Worm (Caenorhabditis elegans) whole organism, mixed stage, embryonic: ENCODE data around the gene Y57G11C.42.

Experiments used
- M03D4.4 ChIP-seq: sonication (generic microtip); optimal IDR thresholded peaks from 2 replicates; lab custom pipeline; 2017; ENCODE audit warnings: mild to moderate bottlenecking, missing genetic modification characterization, missing compliant biosample characterization
- bed-3 ChIP-seq: fragments of 200-800 bp; sonication (Bioruptor generic); optimal IDR thresholded peaks from 3 replicates; lab custom pipeline; 2018; ENCODE audit warnings: mild to moderate bottlenecking, missing genetic modification characterization, moderate library complexity, missing compliant biosample characterization
- blmp-1 ChIP-seq: fragments of 150-350 bp; optimal IDR thresholded peaks from 2 replicates; lab custom pipeline; 2014; ENCODE audit warnings: missing biosample characterization, missing genetic modification characterization
- ceh-39 ChIP-seq: fragments of 150-350 bp; optimal IDR thresholded peaks from 2 replicates; lab custom pipeline; 2014; ENCODE audit warnings: missing biosample characterization, missing genetic modification characterization
- ceh-43 ChIP-seq: fragments of 200-800 bp; sonication (Bioruptor generic); optimal IDR thresholded peaks from 2 replicates; lab custom pipeline; 2018; ENCODE audit warnings: mild to moderate bottlenecking, missing genetic modification characterization, moderate library complexity, missing compliant biosample characterization
- ceh-83 ChIP-seq: fragments of 200-800 bp; sonication (Bioruptor generic); optimal IDR thresholded peaks from 2 replicates; lab custom pipeline; 2018; ENCODE audit warnings: mild to moderate bottlenecking, missing genetic modification characterization, missing compliant biosample characterization
- ces-1 ChIP-seq: fragments of 150-350 bp; optimal IDR thresholded peaks from 2 replicates; lab custom pipeline; 2014; ENCODE audit warnings: missing biosample characterization, missing genetic modification reagents, missing genetic modification characterization
- cnd-1 ChIP-seq: fragments of 200-800 bp; sonication (Bioruptor generic); optimal IDR thresholded peaks from 2 replicates; lab custom pipeline; 2018; ENCODE audit warnings: mild to moderate bottlenecking, missing genetic modification characterization, missing compliant biosample characterization
- drap-1 ChIP-seq: fragments of 200-800 bp; sonication (Bioruptor generic); optimal IDR thresholded peaks from 3 replicates; lab custom pipeline; 2018; ENCODE audit warnings: mild to moderate bottlenecking, missing genetic modification characterization, missing compliant biosample characterization
- elt-1 ChIP-seq: sonication (generic microtip); optimal IDR thresholded peaks from 2 replicates; lab custom pipeline; 2017; ENCODE audit warnings: missing genetic modification characterization, mild to moderate bottlenecking, missing compliant biosample characterization, antibody characterized with exemption, moderate library complexity, borderline replicate concordance; ENCODE audit not compliant: insufficient read depth
- elt-3 ChIP-seq: fragments of 150-350 bp; optimal IDR thresholded peaks from 2 replicates; lab custom pipeline; 2014; ENCODE audit warnings: missing biosample characterization, missing genetic modification characterization
- flh-1 ChIP-seq: fragments of 200-800 bp; sonication (Bioruptor generic); optimal IDR thresholded peaks from 2 replicates; lab custom pipeline; 2018; ENCODE audit warnings: mild to moderate bottlenecking, missing genetic modification characterization, moderate library complexity, missing compliant biosample characterization
- ham-2 ChIP-seq: fragments of 200-800 bp; sonication (Bioruptor generic); optimal IDR thresholded peaks from 2 replicates; lab custom pipeline; 2018; ENCODE audit warnings: mild to moderate bottlenecking, missing genetic modification characterization, missing compliant biosample characterization
- hlh-1 ChIP-seq: fragments of 150-350 bp; optimal IDR thresholded peaks from 2 replicates; lab custom pipeline; 2014; ENCODE audit warnings: missing biosample characterization, missing genetic modification reagents, missing genetic modification characterization
- lin-32 ChIP-seq: fragments of 200-800 bp; sonication (Bioruptor generic); optimal IDR thresholded peaks from 2 replicates; lab custom pipeline; 2018; ENCODE audit warnings: mild to moderate bottlenecking, missing genetic modification characterization, missing compliant biosample characterization
- lsy-2 ChIP-seq: fragments of 150-350 bp; optimal IDR thresholded peaks from 2 replicates; lab custom pipeline; 2014; ENCODE audit warnings: missing biosample characterization, missing genetic modification characterization
- mab-5 ChIP-seq: fragments of 150-350 bp; optimal IDR thresholded peaks from 2 replicates; lab custom pipeline; 2014; ENCODE audit warnings: missing biosample characterization, missing genetic modification characterization
- mep-1 ChIP-seq: fragments of 150-350 bp; optimal IDR thresholded peaks from 2 replicates; lab custom pipeline; 2017; ENCODE audit warnings: missing biosample characterization, missing genetic modification reagents, missing genetic modification characterization, inconsistent platforms
- nhr-12 ChIP-seq: fragments of 150-350 bp; optimal IDR thresholded peaks from 2 replicates; lab custom pipeline; 2014; ENCODE audit warnings: missing biosample characterization, missing genetic modification characterization
- nhr-2 ChIP-seq: fragments of 150-350 bp; optimal IDR thresholded peaks from 2 replicates; lab custom pipeline; 2014; ENCODE audit warnings: missing biosample characterization, missing genetic modification characterization
- nhr-237 ChIP-seq: fragments of 150-350 bp; optimal IDR thresholded peaks from 2 replicates; lab custom pipeline; 2014; ENCODE audit warnings: missing biosample characterization, missing genetic modification characterization
- pha-4 ChIP-seq: fragments of 150-350 bp; optimal IDR thresholded peaks from 2 replicates; lab custom pipeline; 2018; ENCODE audit warnings: missing biosample characterization, missing genetic modification reagents, missing genetic modification characterization
- sem-2 ChIP-seq: fragments of 200-800 bp; sonication (Bioruptor generic); optimal IDR thresholded peaks from 2 replicates; lab custom pipeline; 2018; ENCODE audit warnings: mild to moderate bottlenecking, missing genetic modification characterization, missing compliant biosample characterization
- snpc-4 ChIP-seq: fragments of 150-350 bp; optimal IDR thresholded peaks from 2 replicates; lab custom pipeline; 2014; ENCODE audit warnings: missing biosample characterization, missing genetic modification characterization
- sptf-1 ChIP-seq: sonication (generic microtip); optimal IDR thresholded peaks from 2 replicates; lab custom pipeline; 2017; ENCODE audit warnings: mild to moderate bottlenecking, missing genetic modification characterization, moderate library complexity, missing compliant biosample characterization
- tbx-8 ChIP-seq: fragments of 200-800 bp; sonication (Bioruptor generic); optimal IDR thresholded peaks from 2 replicates; lab custom pipeline; 2018; ENCODE audit warnings: mild to moderate bottlenecking, missing genetic modification characterization, moderate library complexity, missing compliant biosample characterization
- unc-39 ChIP-seq: fragments of 150-350 bp; optimal IDR thresholded peaks from 2 replicates; lab custom pipeline; 2014; ENCODE audit warnings: missing biosample characterization, missing genetic modification characterization
- unc-62 ChIP-seq: fragments of 150-350 bp; optimal IDR thresholded peaks from 2 replicates; lab custom pipeline; 2014; ENCODE audit warnings: missing biosample characterization, missing genetic modification reagents, missing genetic modification characterization
- zip-8 ChIP-seq: fragments of 150-350 bp; optimal IDR thresholded peaks from 2 replicates; lab custom pipeline; 2014; ENCODE audit warnings: missing biosample characterization, missing genetic modification characterization

Y57G11C.42 gene

DNA sequence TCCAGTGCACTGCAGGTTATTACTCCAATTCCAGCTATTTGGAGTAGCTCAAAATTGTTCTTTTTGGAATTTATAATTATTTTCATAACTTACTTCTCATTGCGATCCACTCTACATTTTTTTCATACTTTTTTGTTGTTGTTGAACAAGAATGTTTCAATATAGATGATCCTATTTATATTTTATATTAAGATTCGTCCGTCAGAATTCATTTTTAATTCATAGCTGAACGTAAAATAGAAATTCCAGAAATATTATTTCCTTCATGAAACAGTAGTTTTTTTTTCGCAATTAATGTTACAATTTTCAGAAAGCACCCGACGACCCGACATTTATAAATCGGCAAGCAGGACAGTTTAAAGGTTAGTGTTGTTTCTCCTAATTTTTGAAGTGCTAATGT, at the start of gene Y57G11C.42:
Gene Y57G11C.42 (plus strand): TSS at position 301 of the 400 bp plus-strand sequence.
- TF ChIP-seq ceh-43 (GFP tag; lab: Kevin White, UChicago) (no peak), lin-32 (GFP tag; lab: Kevin White, UChicago) (no peak), blmp-1 (tag; lab: Kevin White, UChicago) (no peak), snpc-4 (tag; lab: Kevin White, UChicago) (no peak), mab-5 (tag; lab: Kevin White, UChicago) (no peak), drap-1 (GFP tag; lab: Kevin White, UChicago) (no peak), sem-2 (GFP tag; lab: Kevin White, UChicago) (no peak), unc-62 (GFP tag; lab: Kevin White, UChicago) (no peak), cnd-1 (tag; lab: Kevin White, UChicago) (no peak), zip-8 (tag; lab: Kevin White, UChicago) (no peak), pha-4 (tag; lab: Kevin White, UChicago) (no peak), ceh-39 (tag; lab: Kevin White, UChicago) (no peak)

DNA sequence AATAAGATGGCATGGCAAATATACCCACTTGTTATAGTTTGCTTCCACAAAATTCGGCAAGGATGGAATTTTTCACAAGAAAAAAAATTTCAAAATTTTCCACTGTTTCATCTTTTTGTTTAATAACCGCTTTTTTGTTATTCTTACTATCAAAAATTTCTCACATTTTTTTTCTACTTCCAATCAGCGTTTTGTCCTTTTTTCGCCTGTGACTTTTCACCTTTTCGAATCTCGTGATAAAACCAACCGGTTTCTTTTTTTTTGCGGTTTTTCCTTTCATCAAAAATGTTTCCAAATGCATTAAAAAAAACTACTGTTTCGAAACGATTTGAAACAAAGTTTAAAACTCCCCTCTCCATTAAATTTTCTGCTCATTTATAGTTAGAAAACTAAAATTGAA, 49.3 kb upstream of the Y57G11C.42 start:
- no peak for TF ChIP-seq ham-2
- no peak for TF ChIP-seq M03D4.4 (tag; lab: Kevin White, UChicago)
- TF ChIP-seq lin-32 (GFP tag; lab: Kevin White, UChicago) = no peak
- TF ChIP-seq ces-1 (GFP tag; lab: Kevin White, UChicago) = no peak
- TF ChIP-seq ceh-83 (GFP tag; lab: Kevin White, UChicago) = no peak
- no peak for TF ChIP-seq flh-1 (GFP tag; lab: Kevin White, UChicago)
- TF ChIP-seq tbx-8 (GFP tag; lab: Kevin White, UChicago) = no peak
- no peak for TF ChIP-seq sptf-1 (tag; lab: Kevin White, UChicago)
- no peak for TF ChIP-seq zip-8 (tag; lab: Kevin White, UChicago)
- TF ChIP-seq nhr-2 = no peak
- TF ChIP-seq nhr-237 (tag; lab: Kevin White, UChicago) = no peak
- TF ChIP-seq nhr-12 (tag; lab: Kevin White, UChicago) = no peak

DNA sequence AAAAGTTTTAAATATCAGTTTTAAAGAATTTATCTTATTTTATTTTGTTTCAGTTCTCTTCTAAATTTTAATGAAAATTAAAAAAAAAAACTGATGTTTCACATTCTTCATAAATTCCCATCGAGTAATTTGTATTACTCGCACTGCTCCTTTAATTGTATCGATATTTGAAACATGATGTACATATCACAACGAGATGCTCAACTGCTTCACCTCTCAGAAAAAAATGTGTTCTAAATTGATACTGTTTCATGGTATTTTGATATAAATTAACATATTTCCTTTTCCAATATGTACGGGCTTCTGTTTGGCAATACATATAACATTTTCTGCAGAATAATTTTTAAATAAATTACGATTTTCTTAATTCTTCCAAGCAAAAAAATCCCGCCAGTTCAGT, 40.6 kb upstream of the Y57G11C.42 start:
- TF ChIP-seq ceh-83 (GFP tag; lab: Kevin White, UChicago) = no peak
- no peak for TF ChIP-seq mep-1 (tag; lab: Kevin White, UChicago)
- TF ChIP-seq snpc-4 (tag; lab: Kevin White, UChicago) = no peak
- no peak for TF ChIP-seq elt-3 (tag; lab: Kevin White, UChicago)
- no peak for TF ChIP-seq M03D4.4 (tag; lab: Kevin White, UChicago)
- TF ChIP-seq flh-1 (GFP tag; lab: Kevin White, UChicago) = no peak
- TF ChIP-seq lsy-2 (tag; lab: Kevin White, UChicago) = no peak
- TF ChIP-seq hlh-1 = no peak
- TF ChIP-seq ceh-39 (tag; lab: Kevin White, UChicago) = no peak
- TF ChIP-seq, all 35 proteins: peak for 0

DNA sequence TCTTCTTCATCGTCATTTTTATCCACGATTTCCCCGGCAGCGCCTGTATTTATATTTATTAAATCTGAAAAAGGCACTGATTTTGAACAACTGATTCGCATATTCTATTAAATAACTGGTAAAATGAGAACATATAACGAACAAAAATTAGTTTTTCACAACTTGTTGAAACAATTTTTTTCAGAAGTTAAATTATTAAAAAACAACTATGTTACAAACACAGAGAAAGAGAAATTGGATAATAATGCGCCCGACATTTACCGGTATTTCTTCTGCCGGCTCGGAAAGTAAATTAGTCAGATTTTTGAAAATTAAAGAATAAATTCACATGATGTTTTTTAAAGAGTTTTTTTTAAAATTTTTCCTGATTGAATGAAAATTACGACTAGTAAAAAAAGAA, 28.5 kb upstream of the Y57G11C.42 start, which contains the start of gene haf-8:
Gene haf-8 (minus strand): TSS at position 101 of the 400 bp plus-strand sequence.
- TF ChIP-seq unc-39 (tag; lab: Kevin White, UChicago) (no peak), hlh-1 (no peak), drap-1 (GFP tag; lab: Kevin White, UChicago) (no peak), bed-3 (GFP tag; lab: Kevin White, UChicago) (no peak), elt-1 (tag; lab: Kevin White, UChicago) (no peak)

DNA sequence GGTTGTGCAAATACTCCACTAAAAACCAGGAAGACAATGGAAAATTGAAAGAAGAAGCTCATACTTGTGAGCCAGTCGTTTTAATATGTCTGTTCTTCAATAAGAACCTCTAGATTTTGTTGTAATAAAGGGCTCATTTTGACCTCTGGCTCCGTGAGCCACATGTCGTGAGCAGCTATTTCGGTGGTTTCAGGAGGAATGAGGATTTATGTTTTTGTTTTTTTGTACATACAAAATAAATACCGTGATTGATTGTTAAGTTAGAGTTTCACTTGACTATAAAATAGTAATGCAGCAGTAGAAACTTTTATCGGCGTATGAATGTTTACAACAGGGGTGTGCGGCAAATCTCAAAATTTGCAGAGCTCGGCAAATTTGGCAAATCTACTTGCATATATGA, 24.2 kb upstream of the Y57G11C.42 start, which contains the start of gene Y57G11C.40:
Gene Y57G11C.40 (minus strand): TSS at position 101 of the 400 bp plus-strand sequence.
- TF ChIP-seq M03D4.4 (tag; lab: Kevin White, UChicago) = no peak
- TF ChIP-seq mab-5 (tag; lab: Kevin White, UChicago) = no peak
- no peak for TF ChIP-seq ces-1 (GFP tag; lab: Kevin White, UChicago)
- TF ChIP-seq elt-1 (tag; lab: Kevin White, UChicago) = no peak

DNA sequence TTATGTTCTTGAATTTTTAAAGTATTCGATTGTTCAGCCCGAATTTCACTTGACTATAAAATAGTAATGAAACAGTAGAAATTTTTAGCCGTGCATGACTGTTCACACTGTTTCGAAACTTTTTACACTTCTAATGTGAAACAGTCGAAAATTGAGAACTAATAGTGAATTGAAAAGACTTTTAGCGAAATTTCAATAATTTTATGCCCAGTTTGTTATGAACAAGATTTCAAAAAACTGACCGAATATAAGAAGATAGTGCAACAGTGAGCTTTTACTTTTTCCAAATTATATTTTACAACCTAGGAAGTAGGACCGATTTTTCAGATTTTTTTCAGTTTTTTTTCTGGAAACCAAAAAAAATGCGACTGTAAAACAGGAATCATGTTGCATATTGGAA, 23.4 kb upstream of the Y57G11C.42 start:
- TF ChIP-seq snpc-4 (tag; lab: Kevin White, UChicago) (no peak), elt-3 (tag; lab: Kevin White, UChicago) (no peak), drap-1 (GFP tag; lab: Kevin White, UChicago) (no peak)
